Fruit fly (Drosophila melanogaster): ENCODE measurements around the gene Chsy.

Gene Chsy

dm6 chrX:15582853-15583252 lies 10.5 kb downstream of the Chsy start, which contains the start of the genes CG9215 and CG8097 (continued):
- TF ChIP-seq Dref (GFP tag; IDR thresholded peaks at IDR 0.05) = peak; percentile 73
- no peak for TF ChIP-seq Nf-YB (GFP tag; optimal IDR thresholded peaks at IDR 0.05)
- peak; percentile 43 for TF ChIP-seq Ets65A (GFP tag)
- TF ChIP-seq dysf (GFP tag; IDR thresholded peaks at IDR 0.05) = no peak
- TF ChIP-seq fd102C (GFP tag; optimal IDR thresholded peaks at IDR 0.05) = no peak
- TF ChIP-seq CoRest (tag; optimal IDR thresholded peaks at IDR 0.05) = peak; percentile 63
- peak; percentile 15 for TF ChIP-seq CG7556 (GFP tag; optimal IDR thresholded peaks at IDR 0.05)
- no peak for TF ChIP-seq btn (GFP tag; optimal IDR thresholded peaks at IDR 0.05)
- no peak for TF ChIP-seq CG10565 (GFP tag; optimal IDR thresholded peaks at IDR 0.05)
- TF ChIP-seq wek (GFP tag; optimal IDR thresholded peaks at IDR 0.05) = no peak
- TF ChIP-seq HLHmδ (GFP tag; optimal IDR thresholded peaks at IDR 0.05) = no peak
- TF ChIP-seq Stat92E (GFP tag; optimal IDR thresholded peaks at IDR 0.05) = peak in 1 of 3 experiments; percentile 36
- TF ChIP-seq ap (GFP tag; IDR thresholded peaks at IDR 0.05) = no peak
- no peak for TF ChIP-seq zen (tag; optimal IDR thresholded peaks at IDR 0.05)
- no peak for TF ChIP-seq eyg (GFP tag; optimal IDR thresholded peaks at IDR 0.05)
- TF ChIP-seq CG12769 (tag; optimal IDR thresholded peaks at IDR 0.05) = no peak
- TF ChIP-seq CG12659 (GFP tag; optimal IDR thresholded peaks at IDR 0.05) = peak; percentile 57
- TF ChIP-seq Elba2 (GFP tag; optimal IDR thresholded peaks at IDR 0.05) = no peak
- TF ChIP-seq CG7745 (tag; optimal IDR thresholded peaks at IDR 0.05) = no peak
- peak; percentile 97 for TF ChIP-seq unc-4 (GFP tag; IDR thresholded peaks at IDR 0.05; ENCODE audit: partially characterized antibody)
- peak; percentile 9 for TF ChIP-seq CG15479 (GFP tag; optimal IDR thresholded peaks at IDR 0.05)
- TF ChIP-seq pfk (GFP tag; optimal IDR thresholded peaks at IDR 0.05) = no peak
- no peak for TF ChIP-seq prd (optimal IDR thresholded peaks at IDR 0.05)
- peak; percentile 6; the same call in 1 of the 3 replicates for TF ChIP-seq prd (GFP tag; IDR thresholded peaks at IDR 0.05)
- TF ChIP-seq slou (GFP tag; optimal IDR thresholded peaks at IDR 0.05) = peak; percentile 36
- TF ChIP-seq stwl (tag; optimal IDR thresholded peaks at IDR 0.05) = peak; percentile 62
- TF ChIP-seq jing (GFP tag; optimal IDR thresholded peaks at IDR 0.05) = no peak
- no peak for TF ChIP-seq CG3407 (GFP tag; optimal IDR thresholded peaks at IDR 0.05)
- no peak for TF ChIP-seq Ravus (GFP tag; IDR thresholded peaks at IDR 0.05)
- TF ChIP-seq run (tag; optimal IDR thresholded peaks at IDR 0.05) = no peak
- no peak for TF ChIP-seq Hmr (GFP tag; optimal IDR thresholded peaks at IDR 0.05)
- peak; percentile 11 for TF ChIP-seq CG18262 (tag; optimal IDR thresholded peaks at IDR 0.05)
- no peak for TF ChIP-seq Spps (tag; optimal IDR thresholded peaks at IDR 0.05)
- peak; percentile 47 for TF ChIP-seq NC2β (GFP tag; optimal IDR thresholded peaks at IDR 0.05)
- TF ChIP-seq zfh2 (GFP tag; optimal IDR thresholded peaks at IDR 0.05) = peak; percentile 54
- no peak for TF ChIP-seq CG7271 (tag; optimal IDR thresholded peaks at IDR 0.05)
- peak in 1 of 3 experiments; percentile 34 for TF ChIP-seq lola (GFP tag; optimal IDR thresholded peaks at IDR 0.05)
- TF ChIP-seq Eip74EF (GFP tag; optimal IDR thresholded peaks at IDR 0.05) = no peak
- no peak for TF ChIP-seq oc (tag; optimal IDR thresholded peaks at IDR 0.05)
- peak; percentile 22; the same call in 1 of the 2 replicates for TF ChIP-seq lmd (GFP tag; IDR thresholded peaks at IDR 0.05)
- TF ChIP-seq HHEX (GFP tag; optimal IDR thresholded peaks at IDR 0.05) = no peak
- TF ChIP-seq insv (GFP tag; optimal IDR thresholded peaks at IDR 0.05) = no peak
- TF ChIP-seq pita (GFP tag; optimal IDR thresholded peaks at IDR 0.05) = no peak
- TF ChIP-seq B-H1 (GFP tag; IDR thresholded peaks at IDR 0.05) = no peak
- TF ChIP-seq CG4707 (GFP tag; optimal IDR thresholded peaks at IDR 0.05) = no peak
- TF ChIP-seq CG6254 (GFP tag; optimal IDR thresholded peaks at IDR 0.05) = no peak
- TF ChIP-seq dmrt11E (tag; optimal IDR thresholded peaks at IDR 0.05) = peak; percentile 22
- no peak for TF ChIP-seq CG13296 (GFP tag; optimal IDR thresholded peaks at IDR 0.05)
- peak; percentile 25 for TF ChIP-seq CG1792 (GFP tag; optimal IDR thresholded peaks at IDR 0.05)
- no peak for TF ChIP-seq fd96Cb (tag; optimal IDR thresholded peaks at IDR 0.05)

Measured in whole organism, embryonic.